Fruit fly (Drosophila melanogaster): ENCODE measurements around the gene CG9386.

Gene CG9386

dm6 chr3R:9563240-9563992 is 8.2 kb upstream of the CG9386 start, which contains the start of the genes CG9393 and Vps45 (continued):
- TF ChIP-seq mam (GFP tag; optimal IDR thresholded peaks at IDR 0.05) = peak; percentile 79
- TF ChIP-seq Ada2b (GFP tag; IDR thresholded peaks at IDR 0.05) = peak; percentile 15; the same call in 1 of the 2 replicates
- peak; percentile 94 for TF ChIP-seq sens (GFP tag)
- peak; percentile 83 for TF ChIP-seq sug (tag; optimal IDR thresholded peaks at IDR 0.05)
- peak in 1 of 2 experiments; percentile 78 for TF ChIP-seq tll (GFP tag; optimal IDR thresholded peaks at IDR 0.05)
- peak; percentile 55 for TF ChIP-seq PHDP (tag; optimal IDR thresholded peaks at IDR 0.05)
- TF ChIP-seq CG9215 (GFP tag; IDR thresholded peaks at IDR 0.05) = peak; percentile 63
- TF ChIP-seq tna (GFP tag; IDR thresholded peaks at IDR 0.05; ENCODE audit: partially characterized antibody) = peak; percentile 87
- TF ChIP-seq H2.0 (GFP tag; IDR thresholded peaks at IDR 0.05) = no peak
- TF ChIP-seq onecut (GFP tag; IDR thresholded peaks at IDR 0.05) = 0 out of 2 replicates have a peak, but pooled peaks have one; percentile 18
- TF ChIP-seq jumu (GFP tag; optimal IDR thresholded peaks at IDR 0.05) = peak; percentile 62
- no peak for TF ChIP-seq CG2875 (GFP tag; optimal IDR thresholded peaks at IDR 0.05)
- no peak for TF ChIP-seq salm (tag; optimal IDR thresholded peaks at IDR 0.05)
- TF ChIP-seq run (tag; optimal IDR thresholded peaks at IDR 0.05) = no peak
- peak; percentile 69 for TF ChIP-seq Hr3 (GFP tag; optimal IDR thresholded peaks at IDR 0.05)
- TF ChIP-seq Mrtf (GFP tag; IDR thresholded peaks at IDR 0.05) = no peak
- peak; percentile 89 for TF ChIP-seq row (GFP tag; IDR thresholded peaks at IDR 0.05)
- peak; percentile 68 for TF ChIP-seq CG8924 (tag; optimal IDR thresholded peaks at IDR 0.05)
- peak; percentile 77 for TF ChIP-seq dpn (GFP tag; optimal IDR thresholded peaks at IDR 0.05)
- TF ChIP-seq CG15073 (GFP tag; optimal IDR thresholded peaks at IDR 0.05) = no peak
- TF ChIP-seq CHES-1-like (GFP tag; optimal IDR thresholded peaks at IDR 0.05) = peak; percentile 54
- no peak for TF ChIP-seq gcm2 (GFP tag; optimal IDR thresholded peaks at IDR 0.05)
- TF ChIP-seq CG34224 (GFP tag; IDR thresholded peaks at IDR 0.05; ENCODE audit: partially characterized antibody) = peak; percentile 91
- peak; percentile 25 for TF ChIP-seq tup (GFP tag; optimal IDR thresholded peaks at IDR 0.05)
- 0 out of 2 replicates have a peak, but pooled peaks have one; percentile 16 for TF ChIP-seq CG10321 (GFP tag; IDR thresholded peaks at IDR 0.05)
- TF ChIP-seq CG9876 (GFP tag; optimal IDR thresholded peaks at IDR 0.05) = peak; percentile 12
- TF ChIP-seq CG12744 (GFP tag; optimal IDR thresholded peaks at IDR 0.05) = peak; percentile 50
- TF ChIP-seq CG18764 (GFP tag; optimal IDR thresholded peaks at IDR 0.05) = peak; percentile 33
- TF ChIP-seq CG33557 (GFP tag; optimal IDR thresholded peaks at IDR 0.05) = peak; percentile 54
- TF ChIP-seq gt (GFP tag; IDR thresholded peaks at IDR 0.05) = no peak
- TF ChIP-seq CG17385 (GFP tag; optimal IDR thresholded peaks at IDR 0.05) = peak; percentile 49
- TF ChIP-seq Poxn (GFP tag; IDR thresholded peaks at IDR 0.05) = no peak
- no peak for TF ChIP-seq gce (GFP tag; IDR thresholded peaks at IDR 0.05)
- no peak for TF ChIP-seq Hr39 (optimal IDR thresholded peaks at IDR 0.05)
- TF ChIP-seq gfzf (GFP tag; optimal IDR thresholded peaks at IDR 0.05) = peak; percentile 27
- peak; percentile 33 for TF ChIP-seq CG11398 (GFP tag; optimal IDR thresholded peaks at IDR 0.05)
- TF ChIP-seq CG17186 (GFP tag; optimal IDR thresholded peaks at IDR 0.05) = peak; percentile 60
- peak; percentile 34 for TF ChIP-seq MESR4 (GFP tag; optimal IDR thresholded peaks at IDR 0.05)
- peak; percentile 76 for TF ChIP-seq phol (tag; optimal IDR thresholded peaks at IDR 0.05)
- TF ChIP-seq otp (GFP tag; IDR thresholded peaks at IDR 0.05) = no peak
- peak; percentile 38 for TF ChIP-seq ewg (GFP tag; optimal IDR thresholded peaks at IDR 0.05)
- no peak for TF ChIP-seq ftz-f1 (GFP tag; optimal IDR thresholded peaks at IDR 0.05)
- peak; percentile 57 for TF ChIP-seq CG16863 (GFP tag; optimal IDR thresholded peaks at IDR 0.05)
- no peak for TF ChIP-seq sd (tag; optimal IDR thresholded peaks at IDR 0.05)
- peak; percentile 52 for TF ChIP-seq CG13123 (GFP tag; optimal IDR thresholded peaks at IDR 0.05)
- peak; percentile 49 for TF ChIP-seq nerfin-1 (tag; optimal IDR thresholded peaks at IDR 0.05)
- TF ChIP-seq CG2712 (tag; optimal IDR thresholded peaks at IDR 0.05) = peak; percentile 67
- TF ChIP-seq pum (GFP tag; optimal IDR thresholded peaks at IDR 0.05) = peak; percentile 60
- no peak for TF ChIP-seq CG4707 (GFP tag; optimal IDR thresholded peaks at IDR 0.05)
- TF ChIP-seq oc (tag; optimal IDR thresholded peaks at IDR 0.05) = no peak

Measured in whole organism, embryonic.